Fruit fly (Drosophila melanogaster): ENCODE data around the gene CG7406.

The CG7406 gene

DNA sequence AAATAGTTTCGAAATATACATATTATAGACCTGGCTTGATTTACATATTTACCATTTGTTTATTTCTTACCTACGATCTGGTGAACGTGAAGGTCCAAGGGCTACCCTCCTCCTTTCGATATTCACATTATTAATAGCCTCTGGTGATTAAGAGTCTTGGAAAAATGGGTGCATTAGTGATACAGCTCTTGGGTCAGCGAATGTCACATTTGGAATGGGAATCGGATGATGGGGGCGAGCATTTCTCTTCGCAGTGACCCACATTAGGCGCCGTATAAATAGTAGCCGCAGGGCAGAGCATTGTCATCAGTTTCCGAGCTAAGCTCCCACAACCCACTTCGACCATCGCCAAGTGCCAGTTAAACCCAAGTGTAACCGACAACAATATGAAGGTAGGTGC lies at the start of gene CG7406:
CG7406 (plus strand) TSS at position 301 of the 400 bp plus-strand sequence.
- no peak for TF ChIP-seq CG33017 (tag; optimal IDR thresholded peaks at IDR 0.05)
- no peak for TF ChIP-seq cic (GFP tag; optimal IDR thresholded peaks at IDR 0.05)
- TF ChIP-seq CG12768 (GFP tag; optimal IDR thresholded peaks at IDR 0.05), result no peak
- no peak for TF ChIP-seq CG7045 (GFP tag; optimal IDR thresholded peaks at IDR 0.05)
- no peak for TF ChIP-seq CG7101 (tag; optimal IDR thresholded peaks at IDR 0.05)
- no peak for TF ChIP-seq toe (GFP tag; optimal IDR thresholded peaks at IDR 0.05)
- no peak for TF ChIP-seq pad (GFP tag; optimal IDR thresholded peaks at IDR 0.05)

DNA sequence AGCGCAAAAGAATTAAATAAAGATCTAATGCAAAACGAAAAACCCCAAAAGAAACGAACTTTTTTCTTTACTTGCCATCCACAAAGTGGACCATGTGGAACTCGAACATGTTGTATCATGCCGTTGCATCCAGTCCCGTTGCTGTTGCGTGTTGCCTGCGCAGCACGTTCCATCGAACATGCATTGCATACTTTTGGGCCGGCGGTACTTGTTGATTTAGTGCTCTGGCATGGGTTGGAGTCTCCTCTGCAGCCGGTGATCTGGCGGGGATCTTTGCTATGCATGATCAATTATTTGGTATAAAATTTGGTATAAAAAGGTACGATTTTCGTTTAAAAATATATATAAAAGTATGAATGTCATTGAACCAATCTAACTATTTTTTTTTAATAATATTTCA lies 48.9 kb upstream of the CG7406 start:
- TF ChIP-seq tj (GFP tag; optimal IDR thresholded peaks at IDR 0.05), result no peak
- TF ChIP-seq kay (GFP tag; ENCODE audit: borderline replicate concordance), result no peak
- TF ChIP-seq cnc (optimal IDR thresholded peaks at IDR 0.05), result no peak
- no peak for TF ChIP-seq CG5204 (GFP tag; optimal IDR thresholded peaks at IDR 0.05)
- no peak for TF ChIP-seq bab1 (GFP tag; optimal IDR thresholded peaks at IDR 0.05)
- no peak for TF ChIP-seq CG7045 (GFP tag; optimal IDR thresholded peaks at IDR 0.05)
- TF ChIP-seq CG1620 (GFP tag; optimal IDR thresholded peaks at IDR 0.05), result no peak
- no peak for TF ChIP-seq Mnt (GFP tag; optimal IDR thresholded peaks at IDR 0.05)
- TF ChIP-seq pad (GFP tag; optimal IDR thresholded peaks at IDR 0.05), result no peak
- no peak for TF ChIP-seq toe (GFP tag; optimal IDR thresholded peaks at IDR 0.05)

DNA sequence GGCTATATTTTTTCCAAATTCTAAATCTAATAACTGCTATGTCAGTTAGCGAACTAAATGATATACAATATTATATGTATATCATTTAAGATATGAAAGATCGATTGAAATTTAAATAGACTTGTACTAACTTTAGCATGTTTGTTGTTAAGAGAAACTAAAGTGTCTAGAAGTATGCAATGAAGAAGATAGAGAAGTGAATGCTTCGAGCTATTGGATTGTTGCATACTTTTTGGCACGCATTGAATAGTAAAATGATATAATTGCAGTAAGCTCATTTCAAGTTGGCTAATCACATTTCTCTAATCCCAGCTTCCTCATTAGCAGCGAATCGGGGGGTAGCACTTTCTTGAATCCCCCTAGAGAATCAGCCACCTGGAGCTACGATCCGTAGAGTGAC lies 43.8 kb upstream of the CG7406 start:
- TF ChIP-seq CG11617 (GFP tag; optimal IDR thresholded peaks at IDR 0.05), result no peak
- TF ChIP-seq Crg-1 (GFP tag; optimal IDR thresholded peaks at IDR 0.05), result no peak
- no peak for TF ChIP-seq toe (GFP tag; optimal IDR thresholded peaks at IDR 0.05)
- TF ChIP-seq ovo (GFP tag; optimal IDR thresholded peaks at IDR 0.05), result no peak
- TF ChIP-seq CG5204 (GFP tag; optimal IDR thresholded peaks at IDR 0.05), result no peak

DNA sequence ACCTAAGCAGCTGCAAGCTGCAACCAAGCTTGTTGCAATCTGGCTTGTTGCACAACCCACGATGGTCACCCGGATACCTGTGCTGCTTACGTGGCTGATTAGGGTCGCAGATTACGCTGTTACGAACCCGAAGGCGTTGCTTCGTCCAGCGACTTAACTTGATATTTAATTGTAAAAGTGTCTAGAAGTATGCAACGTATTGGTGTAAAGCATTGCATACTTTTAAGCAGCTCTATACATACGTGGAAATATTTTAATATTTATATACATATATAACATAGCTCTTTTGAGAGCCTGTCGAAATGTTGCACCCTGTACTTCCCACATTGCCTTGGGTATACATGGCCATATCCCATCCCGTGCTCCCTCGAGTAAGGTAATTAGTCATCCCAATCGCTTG lies 40.4 kb upstream of the CG7406 start:
- no peak for TF ChIP-seq CG7045 (GFP tag; optimal IDR thresholded peaks at IDR 0.05)
- TF ChIP-seq bab1 (GFP tag; optimal IDR thresholded peaks at IDR 0.05), result no peak
- no peak for TF ChIP-seq toe (GFP tag; optimal IDR thresholded peaks at IDR 0.05)
- no peak for TF ChIP-seq cnc (optimal IDR thresholded peaks at IDR 0.05)
- no peak for TF ChIP-seq Crg-1 (GFP tag; optimal IDR thresholded peaks at IDR 0.05)
- TF ChIP-seq kay (GFP tag; ENCODE audit: borderline replicate concordance), result no peak
- no peak for TF ChIP-seq CG12768 (GFP tag; optimal IDR thresholded peaks at IDR 0.05)
- no peak for TF ChIP-seq cic (GFP tag; optimal IDR thresholded peaks at IDR 0.05)
- TF ChIP-seq CG11617 (GFP tag; optimal IDR thresholded peaks at IDR 0.05), result no peak
- no peak for TF ChIP-seq pad (GFP tag; optimal IDR thresholded peaks at IDR 0.05)
- no peak for TF ChIP-seq Hr96 (GFP tag; optimal IDR thresholded peaks at IDR 0.05)
- no peak for TF ChIP-seq ovo (GFP tag; optimal IDR thresholded peaks at IDR 0.05)
- TF ChIP-seq Clk (GFP tag; optimal IDR thresholded peaks at IDR 0.05), result no peak
- TF ChIP-seq Mnt (GFP tag; optimal IDR thresholded peaks at IDR 0.05), result no peak
- TF ChIP-seq CG33017 (tag; optimal IDR thresholded peaks at IDR 0.05), result no peak
- no peak for TF ChIP-seq CG14711 (tag; optimal IDR thresholded peaks at IDR 0.05)
- no peak for TF ChIP-seq tj (GFP tag; optimal IDR thresholded peaks at IDR 0.05)
- TF ChIP-seq CG5204 (GFP tag; optimal IDR thresholded peaks at IDR 0.05), result no peak

DNA sequence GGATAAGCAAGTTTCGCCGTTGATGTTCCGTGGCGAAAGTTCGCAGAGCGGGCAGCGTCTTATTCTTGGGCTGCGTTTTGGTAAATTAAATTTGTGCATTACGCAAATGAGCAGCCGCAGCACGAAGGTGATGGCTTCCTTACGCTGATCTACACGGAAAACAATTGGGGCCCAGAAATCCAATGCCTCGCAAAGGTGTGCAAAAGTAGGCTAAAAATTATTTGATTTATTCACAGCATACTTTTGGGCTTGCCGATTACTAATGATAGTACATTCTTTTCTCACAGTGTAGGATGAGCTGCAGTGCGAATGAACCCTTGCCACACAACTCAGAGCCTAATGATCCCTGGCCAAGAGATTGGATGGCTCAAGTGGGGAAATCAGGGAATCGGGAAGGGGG lies 37.3 kb upstream of the CG7406 start:
- TF ChIP-seq CG14711 (tag; optimal IDR thresholded peaks at IDR 0.05) (no peak), CG7101 (tag; optimal IDR thresholded peaks at IDR 0.05) (no peak), bab1 (GFP tag; optimal IDR thresholded peaks at IDR 0.05) (no peak), kay (GFP tag; ENCODE audit: borderline replicate concordance) (no peak), Crg-1 (GFP tag; optimal IDR thresholded peaks at IDR 0.05) (no peak), pad (GFP tag; optimal IDR thresholded peaks at IDR 0.05) (no peak), CG7045 (GFP tag; optimal IDR thresholded peaks at IDR 0.05) (no peak), CG33017 (tag; optimal IDR thresholded peaks at IDR 0.05) (no peak)

DNA sequence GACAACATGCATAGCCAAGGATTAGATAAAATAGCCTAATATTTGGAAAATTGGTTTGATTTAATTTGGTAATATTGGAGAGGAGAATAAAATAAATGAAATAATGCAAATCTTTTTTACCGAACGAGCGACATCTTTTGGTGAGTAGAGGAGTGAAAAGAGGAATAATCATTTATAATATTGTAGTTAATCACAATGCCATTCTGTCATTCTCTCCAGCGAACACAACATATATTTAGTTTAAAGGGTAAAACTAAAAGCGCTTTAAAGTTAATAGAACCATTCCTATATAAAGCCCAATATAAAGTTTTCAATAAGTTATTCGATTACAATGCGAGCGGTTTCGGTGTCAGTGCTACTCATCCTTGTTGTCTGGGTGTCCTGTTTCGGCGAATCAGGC lies 27.4 kb upstream of the CG7406 start, which contains the start of gene Diedel3:
Diedel3 (plus strand) TSS at position 301 of the 400 bp plus-strand sequence.
- TF ChIP-seq CG14711 (tag; optimal IDR thresholded peaks at IDR 0.05) (no peak), Clk (GFP tag; optimal IDR thresholded peaks at IDR 0.05) (no peak)

DNA sequence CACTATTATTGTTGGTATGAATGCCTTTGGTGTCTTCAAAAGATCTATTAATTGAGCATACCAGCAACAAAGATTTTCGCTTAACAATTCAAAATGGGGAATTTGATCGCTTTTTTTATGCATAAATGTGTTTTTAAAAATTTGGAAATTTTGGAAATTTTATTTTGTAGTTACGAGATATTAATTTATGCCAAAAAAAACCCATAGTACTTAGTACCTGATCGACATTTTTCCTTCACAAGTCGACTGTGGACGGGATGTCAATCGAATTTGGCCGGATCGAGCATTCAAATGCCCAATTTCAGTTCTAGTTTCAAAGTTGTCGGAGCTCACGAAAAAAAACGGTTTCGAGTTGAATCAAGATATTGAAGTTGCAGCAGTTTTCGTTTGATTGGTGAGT lies 20.9 kb upstream of the CG7406 start, which contains the start of gene CG14190:
CG14190 (plus strand) TSS at position 301 of the 400 bp plus-strand sequence.
- TF ChIP-seq cic (GFP tag; optimal IDR thresholded peaks at IDR 0.05) (no peak), bab1 (GFP tag; optimal IDR thresholded peaks at IDR 0.05) (no peak), CG7045 (GFP tag; optimal IDR thresholded peaks at IDR 0.05) (no peak), toe (GFP tag; optimal IDR thresholded peaks at IDR 0.05) (no peak), tj (GFP tag; optimal IDR thresholded peaks at IDR 0.05) (no peak), CG5204 (GFP tag; optimal IDR thresholded peaks at IDR 0.05) (no peak), Clk (GFP tag; optimal IDR thresholded peaks at IDR 0.05) (no peak), kay (GFP tag; ENCODE audit: borderline replicate concordance) (no peak), ovo (GFP tag; optimal IDR thresholded peaks at IDR 0.05) (no peak), CG33017 (tag; optimal IDR thresholded peaks at IDR 0.05) (no peak), Mnt (GFP tag; optimal IDR thresholded peaks at IDR 0.05) (no peak), CG14711 (tag; optimal IDR thresholded peaks at IDR 0.05) (no peak), CG11617 (GFP tag; optimal IDR thresholded peaks at IDR 0.05) (no peak), CG7101 (tag; optimal IDR thresholded peaks at IDR 0.05) (no peak), cnc (optimal IDR thresholded peaks at IDR 0.05) (no peak), Crg-1 (GFP tag; optimal IDR thresholded peaks at IDR 0.05) (no peak)

All from whole organism, adult.